Worm (Caenorhabditis elegans) whole organism, L4/young adult: Measurements from ENCODE around the gene enu-3.6.

Experiments
- W03F9.2 ChIP-seq: fragments of 150-350 bp; optimal IDR thresholded peaks from 2 replicates; lab custom pipeline; 2014; ENCODE audit warnings: missing biosample characterization, missing genetic modification characterization
- dao-5 ChIP-seq: sonication (generic microtip); optimal IDR thresholded peaks from 2 replicates; lab custom pipeline; 2016; ENCODE audit warnings: missing genotype, missing genetic modification characterization, moderate library complexity, missing compliant biosample characterization
- him-1 ChIP-seq: sonication (generic microtip); optimal IDR thresholded peaks from 2 replicates; lab custom pipeline; 2016; ENCODE audit warnings: missing genotype, missing genetic modification reagents, missing genetic modification characterization, missing compliant biosample characterization

DNA sequence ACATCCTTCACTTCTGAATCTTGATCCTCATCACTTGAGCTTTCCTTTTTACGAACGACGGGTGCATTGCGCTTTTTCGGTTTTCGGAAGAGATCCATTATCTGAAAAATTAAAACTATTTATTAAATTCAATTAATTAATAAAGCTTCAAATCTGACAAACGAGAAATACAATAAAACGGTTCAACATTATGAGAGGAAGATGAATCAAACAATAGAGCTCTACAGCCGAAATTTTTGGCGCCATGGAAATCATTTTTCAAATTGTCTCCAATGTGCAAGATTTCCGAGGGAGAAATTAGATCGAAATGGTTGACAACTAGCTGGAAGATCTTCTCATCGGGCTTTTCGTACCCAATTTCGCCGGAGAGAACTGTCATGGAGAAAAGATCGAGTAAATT, 7.3 kb downstream of the enu-3.6 start, which contains the start of gene rnf-113:
- TF ChIP-seq W03F9.2 (tag; lab: Kevin White, UChicago) (no peak), him-1 (tag; lab: Kevin White, UChicago) (no peak), dao-5 (tag; lab: Kevin White, UChicago) (no peak)
